Fruit fly (Drosophila melanogaster) whole organism, wandering third instar larva: ENCODE results near the gene RpL37A.

Experiments used
- Abd-B ChIP-seq: fragments of >200 bp; optimal IDR thresholded peaks from 2 replicates; lab custom pipeline; 2017; ENCODE audit warnings: missing biosample characterization, missing genetic modification characterization
- CG32264 ChIP-seq: fragments of 200-800 bp; sonication (Bioruptor generic); optimal IDR thresholded peaks from 2 replicates; lab custom pipeline; 2016; ENCODE audit warnings: missing biosample characterization, missing genetic modification characterization
- CG9705 ChIP-seq: fragments of 200-800 bp; sonication (Bioruptor generic); optimal IDR thresholded peaks from 2 replicates; lab custom pipeline; 2018; ENCODE audit warnings: missing biosample characterization, mild to moderate bottlenecking, missing genetic modification characterization
- CrebA ChIP-seq: fragments of 200-800 bp; sonication (Bioruptor generic); optimal IDR thresholded peaks from 2 replicates; lab custom pipeline; 2016; ENCODE audit warnings: missing biosample characterization, mild to moderate bottlenecking, missing genetic modification characterization, borderline replicate concordance
- Dfd ChIP-seq: fragments of >200 bp; optimal IDR thresholded peaks from 2 replicates; lab custom pipeline; 2017; ENCODE audit warnings: missing biosample characterization, missing genetic modification characterization
- Dif ChIP-seq: fragments of 200-275, 200-300 bp; sonication (Bioruptor generic); optimal IDR thresholded peaks from 2 replicates; lab custom pipeline; 2018; ENCODE audit warnings: missing biosample characterization, missing genetic modification characterization; ENCODE audit not compliant: partially characterized antibody
- GATAd ChIP-seq: sonication (Bioruptor generic); optimal IDR thresholded peaks from 2 replicates; lab custom pipeline; 2016; ENCODE audit warnings: missing biosample characterization, missing genetic modification characterization
- HLH106 ChIP-seq: fragments of 200-800 bp; optimal IDR thresholded peaks from 3 replicates; lab custom pipeline; 2019; ENCODE audit warnings: missing biosample characterization, mild to moderate bottlenecking, missing genetic modification characterization, moderate library complexity
- Hnf4 ChIP-seq: fragments of 200-800 bp; sonication (Bioruptor generic); optimal IDR thresholded peaks from 2 replicates; lab custom pipeline; 2016; ENCODE audit warnings: missing biosample characterization, mild to moderate bottlenecking, missing genetic modification characterization
- Hr78 ChIP-seq: fragments of >200 bp; optimal IDR thresholded peaks from 2 replicates; lab custom pipeline; 2017; ENCODE audit warnings: missing biosample characterization, missing genetic modification characterization
- Hr83 ChIP-seq: fragments of 200-300 bp; sonication (Bioruptor generic); optimal IDR thresholded peaks from 2 replicates; lab custom pipeline; 2016; ENCODE audit warnings: missing biosample characterization, mild to moderate bottlenecking, missing genetic modification characterization, moderate library complexity; ENCODE audit not compliant: poor library complexity, severe bottlenecking
- Jra ChIP-seq: sonication (Bioruptor generic); optimal IDR thresholded peaks from 2 replicates; lab custom pipeline; 2016; ENCODE audit warnings: missing biosample characterization, missing genetic modification characterization
- Mio ChIP-seq: sonication (Bioruptor generic); optimal IDR thresholded peaks from 2 replicates; lab custom pipeline; 2016; ENCODE audit warnings: missing biosample characterization, missing genetic modification characterization
- Myc ChIP-seq: fragments of >200 bp; optimal IDR thresholded peaks from 2 replicates; lab custom pipeline; 2017
- N ChIP-seq: fragments of >200 bp; optimal IDR thresholded peaks from 2 replicates; lab custom pipeline; 2018; ENCODE audit warnings: missing biosample characterization, missing external identifiers, missing genetic modification characterization
- OdsH ChIP-seq: fragments of 200-800 bp; sonication (Bioruptor generic); optimal IDR thresholded peaks from 2 replicates; lab custom pipeline; 2016; ENCODE audit warnings: missing biosample characterization, mild to moderate bottlenecking, missing genetic modification characterization
- Rel ChIP-seq, 2 experiments: fragments of 200-800 bp; sonication (Bioruptor generic) in 1 of 2; optimal IDR thresholded peaks; 2 replicates in 1 of 2; 3 replicates in 1 of 2; lab custom pipeline; 2016 to 2019; ENCODE audit warnings: mild to moderate bottlenecking in 2 of 2, missing biosample characterization in 2 of 2, missing genetic modification characterization in 2 of 2, moderate library complexity in 1 of 2
- Sp1 ChIP-seq: fragments of 200-800 bp; sonication (Bioruptor generic); optimal IDR thresholded peaks from 3 replicates; lab custom pipeline; 2019; ENCODE audit warnings: missing biosample characterization, mild to moderate bottlenecking, missing genetic modification characterization, moderate library complexity
- Vsx2 ChIP-seq: fragments of 200-300, 225-300 bp; sonication (Bioruptor generic); optimal IDR thresholded peaks from 2 replicates; lab custom pipeline; 2018; ENCODE audit warnings: missing biosample characterization, missing genetic modification characterization; ENCODE audit not compliant: partially characterized antibody
- br ChIP-seq: fragments of 200-800 bp; sonication (Bioruptor generic); optimal IDR thresholded peaks from 2 replicates; lab custom pipeline; 2016; ENCODE audit warnings: missing biosample characterization, missing genetic modification characterization
- brk ChIP-seq: fragments of 200-800 bp; sonication (Bioruptor generic); optimal IDR thresholded peaks from 2 replicates; lab custom pipeline; 2016; ENCODE audit warnings: missing biosample characterization, mild to moderate bottlenecking, missing genetic modification characterization
- dl ChIP-seq, 2 experiments: fragments of 175-275, 200-275 bp in 1 of 2; fragments of 200-275 bp in 1 of 2; sonication (Bioruptor generic); optimal IDR thresholded peaks; lab custom pipeline; 2018; ENCODE audit warnings: mild to moderate bottlenecking in 2 of 2, missing biosample characterization in 2 of 2, missing genetic modification characterization in 2 of 2, moderate library complexity in 2 of 2; ENCODE audit not compliant: partially characterized antibody in 2 of 2, insufficient read depth in 1 of 2
- dmrt93B ChIP-seq: fragments of 200-800 bp; sonication (Bioruptor generic); optimal IDR thresholded peaks from 2 replicates; lab custom pipeline; 2018; ENCODE audit warnings: missing biosample characterization, mild to moderate bottlenecking, missing genetic modification characterization
- dsf ChIP-seq: sonication (Bioruptor generic); optimal IDR thresholded peaks from 2 replicates; lab custom pipeline; 2016; ENCODE audit warnings: missing biosample characterization, missing genetic modification characterization, borderline replicate concordance
- ey ChIP-seq: fragments of 200-800 bp; sonication (Bioruptor generic); optimal IDR thresholded peaks from 2 replicates; lab custom pipeline; 2016; ENCODE audit warnings: missing biosample characterization, missing genetic modification characterization
- foxo ChIP-seq, 2 experiments: fragments of 200-800 bp; sonication (Bioruptor generic); optimal IDR thresholded peaks; 2 replicates in 1 of 2; 3 replicates in 1 of 2; lab custom pipeline; 2016 to 2017; ENCODE audit warnings: missing biosample characterization in 2 of 2, missing genetic modification characterization in 2 of 2
- fru ChIP-seq: fragments of 200-800 bp; sonication (Bioruptor generic); optimal IDR thresholded peaks from 3 replicates; lab custom pipeline; 2016; ENCODE audit warnings: missing biosample characterization, mild to moderate bottlenecking, missing genetic modification characterization
- h ChIP-seq: fragments of 200-800 bp; sonication (Bioruptor generic); optimal IDR thresholded peaks from 3 replicates; lab custom pipeline; 2016; ENCODE audit warnings: missing biosample characterization, mild to moderate bottlenecking, missing genetic modification characterization
- jim ChIP-seq: fragments of 175-275, 200-325 bp; sonication (Bioruptor generic); optimal IDR thresholded peaks from 2 replicates; lab custom pipeline; 2016; ENCODE audit warnings: missing biosample characterization, mild to moderate bottlenecking, missing genetic modification characterization
- lola ChIP-seq: fragments of >200 bp; optimal IDR thresholded peaks from 2 replicates; lab custom pipeline; 2017; ENCODE audit warnings: missing biosample characterization, missing genetic modification characterization
- pan ChIP-seq: fragments of >200 bp; optimal IDR thresholded peaks from 2 replicates; lab custom pipeline; 2017
- psq ChIP-seq: fragments of 200-800 bp; sonication (Bioruptor generic); optimal IDR thresholded peaks from 3 replicates; lab custom pipeline; 2017; ENCODE audit warnings: missing biosample characterization, mild to moderate bottlenecking, missing genetic modification characterization, moderate library complexity
- rgr ChIP-seq: fragments of 200-800 bp; sonication (Bioruptor generic); optimal IDR thresholded peaks from 3 replicates; lab custom pipeline; 2016; ENCODE audit warnings: missing biosample characterization, mild to moderate bottlenecking, missing genetic modification characterization
- sage ChIP-seq: fragments of 200-800 bp; sonication (Bioruptor generic); optimal IDR thresholded peaks from 2 replicates; lab custom pipeline; 2016; ENCODE audit warnings: missing biosample characterization, mild to moderate bottlenecking, missing genetic modification characterization
- sv ChIP-seq: fragments of 200-800 bp; sonication (Bioruptor generic); optimal IDR thresholded peaks from 3 replicates; lab custom pipeline; 2016; ENCODE audit warnings: missing biosample characterization, missing genetic modification characterization
- tai ChIP-seq: sonication (Bioruptor generic); optimal IDR thresholded peaks from 2 replicates; lab custom pipeline; 2016; ENCODE audit warnings: missing biosample characterization, missing genetic modification characterization
- usp ChIP-seq: fragments of >200 bp; optimal IDR thresholded peaks from 2 replicates; lab custom pipeline; 2017; ENCODE audit warnings: missing biosample characterization, missing genetic modification characterization
- woc ChIP-seq: sonication (Bioruptor generic); optimal IDR thresholded peaks from 2 replicates; lab custom pipeline; 2016; ENCODE audit warnings: missing biosample characterization, mild to moderate bottlenecking, missing genetic modification characterization

Gene RpL37A

dm6 chr2L:5060515-5060914 is 10.2 kb upstream of the RpL37A start, which contains the start of gene qtc:
TSS of gene qtc (plus strand) at chr2L:5060815.
- TF ChIP-seq CG9705 (GFP tag; lab: Kevin White, UChicago): no peak
- no peak for TF ChIP-seq br
- TF ChIP-seq dmrt93B (GFP tag; lab: Kevin White, UChicago): no peak

- TF ChIP-seq psq (peak; percentile 71), jim (GFP tag; lab: Kevin White, UChicago) (no peak), h (GFP tag; lab: Kevin White, UChicago) (peak; percentile 85), sv (peak; percentile 64), Dif (GFP tag; lab: Kevin White, UChicago) (no peak), dl (GFP tag; optimal IDR thresholded peaks at IDR 0.05; lab: Kevin White, UChicago; ENCODE audit: insufficient read depth in 1 of 2, partially characterized antibody in 2 of 2) (no peak), fru (peak; percentile 92), CrebA (no peak), N (GFP tag; lab: Kevin White, UChicago) (no peak), CG32264 (GFP tag; lab: Kevin White, UChicago) (peak; percentile 48), rgr (GFP tag; lab: Kevin White, UChicago) (peak; percentile 85), foxo (GFP tag; optimal IDR thresholded peaks at IDR 0.05; lab: Kevin White, UChicago) (peak in 1 of 2 experiments; percentile 93), sage (GFP tag; lab: Kevin White, UChicago) (peak; percentile 80), Mio (peak; percentile 0), usp (no peak), GATAd (GFP tag; lab: Kevin White, UChicago) (no peak), Jra (GFP tag; lab: Kevin White, UChicago) (peak; percentile 75), CG9705 (GFP tag; lab: Kevin White, UChicago) (no peak), Rel (GFP tag; optimal IDR thresholded peaks at IDR 0.05; lab: Kevin White, UChicago) (no peak), Rel (tag; optimal IDR thresholded peaks at IDR 0.05; lab: Kevin White, UChicago) (peak; percentile 13), Hr78 (GFP tag; lab: Kevin White, UChicago) (no peak), pan (lab: Kevin White, UChicago) (no peak), Hr83 (GFP tag; lab: Kevin White, UChicago) (peak; percentile 68), Hnf4 (GFP tag; lab: Kevin White, UChicago) (peak; percentile 81), Abd-B (no peak), woc (GFP tag; lab: Kevin White, UChicago) (peak; percentile 52), brk (peak; percentile 82), br (peak; percentile 83), ey (GFP tag; lab: Kevin White, UChicago) (peak; percentile 79), Myc (lab: Kevin White, UChicago) (no peak), HLH106 (tag; lab: Kevin White, UChicago) (peak; percentile 42), tai (GFP tag; lab: Kevin White, UChicago) (no peak), Dfd (GFP tag; lab: Kevin White, UChicago) (no peak), Vsx2 (no peak), Sp1 (GFP tag; lab: Kevin White, UChicago) (peak; percentile 82), dmrt93B (GFP tag; lab: Kevin White, UChicago) (peak; percentile 46), lola (GFP tag; lab: Kevin White, UChicago) (no peak), OdsH (GFP tag; lab: Kevin White, UChicago) (peak; percentile 88), dsf (GFP tag; lab: Kevin White, UChicago) (peak; percentile 13)
Measured at dm6 chr2L:5060952-5061478, 9.7 kb upstream of the RpL37A start.
